Worm (Caenorhabditis elegans): ENCODE measurements around the gene F01D5.3.

The F01D5.3 gene

DNA sequence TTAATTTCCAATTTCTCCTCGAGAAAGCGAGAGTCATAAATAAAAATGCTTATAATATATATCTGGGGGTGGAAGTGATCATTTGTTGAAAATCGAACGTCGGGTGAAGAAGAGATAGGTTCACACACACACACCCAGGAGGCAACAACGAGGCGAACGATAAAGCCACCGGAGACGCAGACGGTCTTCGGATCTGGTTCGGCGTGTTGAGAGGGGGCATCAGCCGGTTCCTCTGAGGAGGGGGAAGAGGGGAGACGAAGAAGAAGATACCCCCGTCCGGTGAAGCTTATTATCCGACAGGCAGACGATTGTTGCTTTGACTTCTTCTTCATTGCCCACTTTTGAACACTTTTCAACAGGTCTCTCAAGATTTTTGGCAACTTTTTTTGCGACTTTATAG lies 4.8 kb upstream of the F01D5.3 start:
- TF ChIP-seq nhr-21 (tag; optimal IDR thresholded peaks at IDR 0.05): peak; percentile 74
- TF ChIP-seq elt-1 (tag; optimal IDR thresholded peaks at IDR 0.05): no peak

DNA sequence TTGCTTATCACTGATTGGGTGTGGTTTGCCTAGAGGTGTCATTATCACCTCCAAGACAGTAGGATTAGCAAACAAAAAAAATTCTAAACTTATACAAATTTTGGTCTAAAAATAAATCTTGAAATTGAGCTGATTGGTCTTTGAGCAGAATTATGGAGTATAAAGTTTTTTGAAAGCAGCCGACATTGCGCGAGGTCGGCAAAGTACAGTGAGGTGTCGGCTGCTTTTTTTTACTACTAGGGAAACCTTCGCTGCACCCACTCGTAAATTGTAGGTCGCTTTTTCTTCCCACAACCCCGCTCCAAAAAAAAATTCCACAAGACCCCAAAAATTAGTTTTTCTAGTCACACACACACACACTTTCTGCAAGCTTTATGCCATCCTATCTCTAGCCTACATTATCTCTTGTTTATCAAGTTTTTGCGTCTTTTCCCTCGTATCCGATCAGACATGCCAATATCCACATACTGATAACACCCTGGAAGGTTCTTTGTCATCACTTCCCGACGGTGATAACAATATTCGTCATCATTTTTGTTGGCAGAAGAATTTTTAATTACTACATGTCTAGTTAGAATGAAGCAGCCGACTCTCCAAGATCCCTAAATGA lies 4.0 kb upstream of the F01D5.3 start:
- TF ChIP-seq nhr-6 (tag; optimal IDR thresholded peaks at IDR 0.05): no peak
- no peak for TF ChIP-seq ceh-82 (tag; optimal IDR thresholded peaks at IDR 0.05)
- peak; percentile 82 for TF ChIP-seq snpc-4 (tag; optimal IDR thresholded peaks at IDR 0.05)

DNA sequence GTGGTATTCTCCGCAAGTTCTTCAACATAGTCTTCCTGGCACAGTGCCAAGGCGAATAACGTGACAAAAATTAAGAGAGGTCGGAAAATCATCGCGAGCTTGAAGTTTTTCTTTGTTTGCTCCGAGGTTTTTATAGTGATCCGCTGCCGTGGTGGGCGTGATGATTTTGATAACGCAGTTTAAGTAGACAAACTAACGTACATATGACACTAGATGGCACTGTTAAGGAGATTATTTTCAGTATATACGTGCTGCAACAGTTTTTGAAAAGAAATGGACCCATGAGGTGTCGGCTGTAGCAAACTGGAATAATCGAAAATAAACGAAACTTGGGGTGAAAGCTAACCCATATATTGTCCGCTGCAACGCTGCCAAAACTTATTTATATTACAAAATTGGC lies 2.3 kb upstream of the F01D5.3 start, which contains the start of gene F01D5.5:
Gene F01D5.5 (minus strand): TSS at position 101 of the 400 bp plus-strand sequence.
- no peak for TF ChIP-seq ztf-4 (tag; optimal IDR thresholded peaks at IDR 0.05)
- no peak for TF ChIP-seq nhr-23 (tag; optimal IDR thresholded peaks at IDR 0.05)
- no peak for TF ChIP-seq crh-2 (tag; optimal IDR thresholded peaks at IDR 0.05)

DNA sequence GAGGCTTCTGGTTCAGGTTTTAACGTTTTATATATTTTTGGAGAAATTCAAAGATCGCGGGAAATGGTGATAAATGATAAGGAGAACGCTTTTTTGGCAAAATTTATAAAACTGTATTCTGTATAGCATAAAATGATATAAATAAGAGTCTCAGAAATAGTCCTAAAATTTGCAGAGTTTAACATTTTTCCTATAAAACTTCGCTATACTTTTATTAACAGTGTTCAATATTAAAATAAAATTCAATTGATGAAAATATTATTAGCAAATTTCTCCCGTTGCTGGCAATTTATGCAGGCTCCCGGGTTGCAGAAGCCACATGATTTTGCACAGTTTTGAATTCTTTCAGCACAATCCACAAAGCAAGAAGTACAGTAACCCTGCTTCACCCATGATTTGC lies 980 bp downstream of the F01D5.3 start, which contains the start of gene F01D5.2:
Gene F01D5.2 (minus strand): TSS at position 101 of the 400 bp plus-strand sequence.
- TF ChIP-seq nhr-10 (tag; optimal IDR thresholded peaks at IDR 0.05): no peak

DNA sequence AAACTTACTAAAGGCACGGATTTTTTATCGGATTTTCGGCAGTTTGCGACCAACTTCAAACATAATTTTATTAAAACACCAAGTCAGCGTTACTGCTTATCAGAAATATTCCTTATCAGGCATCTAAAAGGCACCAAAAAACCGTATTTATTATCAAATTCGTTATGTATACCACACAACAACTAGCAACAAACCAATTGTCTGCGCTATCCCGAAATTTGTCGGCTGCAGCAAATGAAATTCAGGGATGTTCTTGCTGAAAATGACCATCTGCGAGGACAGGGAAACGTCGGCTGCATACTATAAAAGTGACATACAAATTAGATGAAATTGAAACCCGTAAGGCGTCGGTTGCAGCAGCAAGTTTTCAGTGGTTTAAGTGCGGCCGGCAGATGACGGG lies 2.0 kb downstream of the F01D5.3 start:
- TF ChIP-seq crh-2 (tag; optimal IDR thresholded peaks at IDR 0.05) (no peak), nhr-11 (tag; optimal IDR thresholded peaks at IDR 0.05) (no peak), unc-62 (GFP tag; optimal IDR thresholded peaks at IDR 0.05) (no peak), unc-55 (GFP tag; optimal IDR thresholded peaks at IDR 0.05) (no peak), ceh-16 (tag; optimal IDR thresholded peaks at IDR 0.05) (no peak)

DNA sequence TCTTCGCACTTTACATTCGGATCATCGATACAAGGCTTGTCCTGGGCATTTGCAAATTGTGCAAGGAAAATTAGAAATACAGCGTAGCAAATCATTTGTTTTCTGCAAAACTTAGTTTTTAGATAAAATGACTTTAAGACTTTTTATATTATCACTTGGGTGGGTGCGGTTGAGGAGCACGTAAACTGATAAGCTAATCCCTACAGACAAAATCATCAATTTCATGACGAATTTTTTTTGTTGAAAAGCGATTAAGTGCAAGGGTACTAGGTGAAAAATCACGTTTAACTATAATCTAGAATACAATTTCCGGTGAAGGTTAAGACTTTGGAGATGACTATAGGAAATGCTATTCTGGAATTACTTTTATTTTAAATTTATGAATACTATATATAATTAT lies 2.5 kb downstream of the F01D5.3 start, which contains the start of gene F01D5.1:
Gene F01D5.1 (minus strand): TSS at position 105 of the 400 bp plus-strand sequence.
- no peak for TF ChIP-seq C34F6.9 (tag; optimal IDR thresholded peaks at IDR 0.05)
- TF ChIP-seq fos-1 (tag; optimal IDR thresholded peaks at IDR 0.05): peak; percentile 42
- peak; percentile 56 for TF ChIP-seq sma-9 (GFP tag; optimal IDR thresholded peaks at IDR 0.05)
- no peak for TF ChIP-seq sma-9 (tag; optimal IDR thresholded peaks at IDR 0.05)

DNA sequence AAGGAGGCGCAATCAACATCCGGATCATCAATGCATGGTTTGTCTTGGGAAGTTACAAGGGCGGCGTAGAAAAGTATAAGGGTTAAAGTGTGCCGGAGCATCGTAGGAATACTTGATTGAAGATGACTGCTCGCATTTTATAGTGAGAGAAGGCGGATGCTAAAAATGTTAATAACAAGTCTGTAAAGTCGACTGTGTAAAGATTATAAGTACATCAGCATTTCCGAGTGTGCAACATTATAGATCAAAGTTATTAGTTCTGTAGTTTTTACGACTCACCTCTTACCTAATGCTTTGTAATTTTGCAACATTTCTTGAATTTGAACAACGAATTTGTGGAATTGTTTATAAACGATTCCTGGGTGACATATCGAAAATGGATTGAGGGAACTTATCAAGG lies 5.0 kb downstream of the F01D5.3 start, which contains the start of gene Y39G8B.7:
Gene Y39G8B.7 (minus strand): TSS at position 101 of the 400 bp plus-strand sequence.
- TF ChIP-seq ztf-11 (tag; optimal IDR thresholded peaks at IDR 0.05) (no peak), gmeb-1 (tag; optimal IDR thresholded peaks at IDR 0.05) (no peak), F13H6.1 (tag; optimal IDR thresholded peaks at IDR 0.05) (no peak), sem-4 (tag; optimal IDR thresholded peaks at IDR 0.05) (no peak), unc-55 (GFP tag; optimal IDR thresholded peaks at IDR 0.05) (no peak), nhr-12 (tag; optimal IDR thresholded peaks at IDR 0.05) (no peak), nhr-11 (tag; optimal IDR thresholded peaks at IDR 0.05) (no peak), R02D3.7 (tag; optimal IDR thresholded peaks at IDR 0.05) (no peak), peb-1 (tag; optimal IDR thresholded peaks at IDR 0.05) (no peak), mdl-1 (tag; optimal IDR thresholded peaks at IDR 0.05) (no peak), nhr-6 (tag; optimal IDR thresholded peaks at IDR 0.05) (no peak), nhr-10 (tag; optimal IDR thresholded peaks at IDR 0.05) (no peak), nhr-25 (tag; optimal IDR thresholded peaks at IDR 0.05) (no peak)

DNA sequence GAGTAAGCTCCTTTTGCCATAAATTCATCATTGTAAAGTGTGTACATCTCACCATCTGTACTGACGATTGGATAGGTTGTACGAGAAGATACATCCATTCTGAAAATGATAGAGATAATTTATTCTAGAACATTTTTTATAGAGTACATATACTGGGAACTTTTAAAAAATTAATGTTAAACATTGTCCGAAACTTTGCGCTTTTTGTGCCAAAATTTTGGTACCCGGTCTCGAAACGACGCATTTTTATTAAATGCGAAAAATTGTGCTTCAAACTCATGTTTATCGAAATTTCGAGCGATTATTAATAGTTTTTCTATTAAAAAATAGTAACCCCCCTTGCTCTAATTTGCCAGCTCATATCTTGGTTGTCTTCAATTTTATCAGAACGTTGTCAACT lies 8.2 kb downstream of the F01D5.3 start, which contains the start of gene Y39G8B.5:
Gene Y39G8B.5 (minus strand): TSS at position 101 of the 400 bp plus-strand sequence.
- TF ChIP-seq sma-3 (GFP tag; optimal IDR thresholded peaks at IDR 0.05): no peak
- no peak for TF ChIP-seq nhr-21 (tag; optimal IDR thresholded peaks at IDR 0.05)
- TF ChIP-seq crh-2 (tag; optimal IDR thresholded peaks at IDR 0.05): no peak
- TF ChIP-seq peb-1 (tag; optimal IDR thresholded peaks at IDR 0.05): no peak
- no peak for TF ChIP-seq elt-1 (tag; optimal IDR thresholded peaks at IDR 0.05)
- no peak for TF ChIP-seq zag-1 (tag; optimal IDR thresholded peaks at IDR 0.05)
- no peak for TF ChIP-seq lin-39 (tag; optimal IDR thresholded peaks at IDR 0.05)
- TF ChIP-seq ztf-11 (tag; optimal IDR thresholded peaks at IDR 0.05): no peak
- TF ChIP-seq unc-39 (tag; optimal IDR thresholded peaks at IDR 0.05): no peak

Data from whole organism, L2 larva.